Worm (Caenorhabditis elegans) whole organism, L3 larva: ENCODE data around the gene scl-7.

Source experiments
- skn-1 ChIP-seq: fragments of 150-350 bp; optimal IDR thresholded peaks from 2 replicates; lab custom pipeline; 2014; ENCODE audit warnings: missing biosample characterization, missing genetic modification characterization
- unc-39 ChIP-seq: sonication (generic microtip); optimal IDR thresholded peaks from 4 replicates; lab custom pipeline; 2017; ENCODE audit warnings: missing biosample characterization, missing genetic modification characterization

ce11 chrIV:13048157-13048556 lies 22.1 kb upstream of the scl-7 start, which contains the start of gene scl-10:
- TF ChIP-seq unc-39 (tag; lab: Kevin White, UChicago) (no peak), skn-1 (tag; lab: Kevin White, UChicago) (no peak)
